Fruit fly (Drosophila melanogaster): Measurements from ENCODE around the gene mRNA-cap.

The mRNA-cap gene

dm6 chrX:14214505-14215449 lies 27.8 kb downstream of the mRNA-cap start (continued):
- TF ChIP-seq sug (tag; optimal IDR thresholded peaks at IDR 0.05), result peak; percentile 22
- TF ChIP-seq CoRest (tag; optimal IDR thresholded peaks at IDR 0.05), result peak; percentile 48
- TF ChIP-seq CG12219 (GFP tag; optimal IDR thresholded peaks at IDR 0.05), result no peak
- TF ChIP-seq CG6689 (GFP tag; IDR thresholded peaks at IDR 0.05), result peak; percentile 49
- peak; percentile 59 for TF ChIP-seq HHEX (GFP tag; optimal IDR thresholded peaks at IDR 0.05)
- TF ChIP-seq Aef1 (GFP tag; IDR thresholded peaks at IDR 0.05), result 0 out of 3 replicates have a peak, but pooled peaks have one; percentile 41
- TF ChIP-seq chinmo (GFP tag; IDR thresholded peaks at IDR 0.05; ENCODE audit: partially characterized antibody), result 0 out of 4 replicates have a peak, but pooled peaks have one; percentile 42
- TF ChIP-seq Sry-δ (GFP tag; optimal IDR thresholded peaks at IDR 0.05), result no peak
- peak; percentile 45; the same call in 1 of the 2 replicates for TF ChIP-seq seq (GFP tag; IDR thresholded peaks at IDR 0.05)
- TF ChIP-seq CG6765 (GFP tag; optimal IDR thresholded peaks at IDR 0.05), result peak; percentile 50
- TF ChIP-seq Atf3 (GFP tag; optimal IDR thresholded peaks at IDR 0.05), result no peak
- no peak for TF ChIP-seq Hmx (GFP tag; optimal IDR thresholded peaks at IDR 0.05)
- peak; percentile 6 for TF ChIP-seq tin (GFP tag; optimal IDR thresholded peaks at IDR 0.05)
- TF ChIP-seq gsb (GFP tag; IDR thresholded peaks at IDR 0.05), result no peak
- peak; percentile 20 for TF ChIP-seq CG5180 (GFP tag; optimal IDR thresholded peaks at IDR 0.05)
- peak; percentile 73 for TF ChIP-seq crol (GFP tag; IDR thresholded peaks at IDR 0.05)
- no peak for TF ChIP-seq wor (GFP tag; IDR thresholded peaks at IDR 0.05)
- TF ChIP-seq CG10543 (GFP tag; optimal IDR thresholded peaks at IDR 0.05), result no peak
- TF ChIP-seq pros (GFP tag; optimal IDR thresholded peaks at IDR 0.05), result no peak
- peak; percentile 66 for TF ChIP-seq caup (GFP tag; optimal IDR thresholded peaks at IDR 0.05; ENCODE audit: severe bottlenecking)
- TF ChIP-seq Taf1 (GFP tag; IDR thresholded peaks at IDR 0.05), result 0 out of 2 replicates have a peak, but pooled peaks have one; percentile 28
- TF ChIP-seq ci (GFP tag; IDR thresholded peaks at IDR 0.05), result peak; percentile 28; the same call in 1 of the 3 replicates
- peak; percentile 19 for TF ChIP-seq CG15514 (GFP tag; optimal IDR thresholded peaks at IDR 0.05)
- peak; percentile 21 for TF ChIP-seq Vsx1 (GFP tag; optimal IDR thresholded peaks at IDR 0.05)
- peak; percentile 28 for TF ChIP-seq org-1 (GFP tag; optimal IDR thresholded peaks at IDR 0.05)
- TF ChIP-seq Dek (tag; optimal IDR thresholded peaks at IDR 0.05), result peak; percentile 42
- 0 out of 2 replicates have a peak, but pooled peaks have one; percentile 24 for TF ChIP-seq CG32767 (GFP tag; IDR thresholded peaks at IDR 0.05)
- peak; percentile 31 for TF ChIP-seq BtbVII (GFP tag; optimal IDR thresholded peaks at IDR 0.05)
- TF ChIP-seq CG30431 (GFP tag; optimal IDR thresholded peaks at IDR 0.05), result no peak
- TF ChIP-seq sisA (GFP tag; IDR thresholded peaks at IDR 0.05), result peak; percentile 48; the same call in 1 of the 2 replicates
- peak; percentile 75 for TF ChIP-seq CG10147 (GFP tag; optimal IDR thresholded peaks at IDR 0.05)
- TF ChIP-seq CG13424 (tag; optimal IDR thresholded peaks at IDR 0.05), result peak; percentile 46
- peak; percentile 36 for TF ChIP-seq Fer3 (tag; optimal IDR thresholded peaks at IDR 0.05)
- TF ChIP-seq croc (GFP tag; conservative IDR thresholded peaks at IDR 0.05), result no peak
- peak; percentile 46 to 74 for TF ChIP-seq bsh (GFP tag; optimal IDR thresholded peaks at IDR 0.05)
- no peak for TF ChIP-seq crp (GFP tag; optimal IDR thresholded peaks at IDR 0.05)
- no peak for TF ChIP-seq pb (GFP tag; optimal IDR thresholded peaks at IDR 0.05)
- TF ChIP-seq al (GFP tag; IDR thresholded peaks at IDR 0.05), result peak; percentile 49
- TF ChIP-seq CG2678 (tag; optimal IDR thresholded peaks at IDR 0.05), result peak; percentile 72
- TF ChIP-seq E2f2 (GFP tag; IDR thresholded peaks at IDR 0.05), result peak; percentile 29; the same call in 1 of the 2 replicates
- peak; percentile 75 for TF ChIP-seq grau (tag; optimal IDR thresholded peaks at IDR 0.05)
- no peak for TF ChIP-seq Chrac-16 (GFP tag; optimal IDR thresholded peaks at IDR 0.05)
- TF ChIP-seq CG33213 (GFP tag; optimal IDR thresholded peaks at IDR 0.05), result no peak
- TF ChIP-seq CG11696 (GFP tag; IDR thresholded peaks at IDR 0.05), result peak; percentile 72
- TF ChIP-seq Oli (tag; optimal IDR thresholded peaks at IDR 0.05), result peak; percentile 59
- no peak for TF ChIP-seq bowl (GFP tag; IDR thresholded peaks at IDR 0.05)
- TF ChIP-seq CG10274 (GFP tag; optimal IDR thresholded peaks at IDR 0.05), result peak; percentile 46
